Fruit fly (Drosophila melanogaster) whole organism, pupa: ENCODE data around the gene tobi.

Experiments
- CG10348 ChIP-seq: fragments of 200-800 bp; sonication (Bioruptor generic); IDR thresholded peaks from 2 replicates; pipeline ENCODE4 v1.3.6; 2022; ENCODE audit warnings: missing biosample characterization, missing genetic modification characterization
- CG12605 ChIP-seq: fragments of 200-800 bp; sonication (Bioruptor generic); IDR thresholded peaks from 2 replicates; pipeline ENCODE4 v1.3.6; 2022; ENCODE audit warnings: missing biosample characterization, missing genetic modification characterization
- CG13204 ChIP-seq: fragments of 200-800 bp; sonication (Bioruptor generic); optimal IDR thresholded peaks from 2 replicates; lab custom pipeline; 2018; ENCODE audit warnings: missing biosample characterization, mild to moderate bottlenecking, missing genetic modification characterization, moderate library complexity
- CG15710 ChIP-seq: fragments of 200-800 bp; sonication (Bioruptor generic); optimal IDR thresholded peaks from 2 replicates; lab custom pipeline; 2018; ENCODE audit warnings: missing biosample characterization, mild to moderate bottlenecking, missing genetic modification characterization, moderate library complexity
- CG17806 ChIP-seq: fragments of 200-800 bp; sonication (Bioruptor generic); optimal IDR thresholded peaks from 2 replicates; lab custom pipeline; 2018; ENCODE audit warnings: missing biosample characterization, mild to moderate bottlenecking, missing genetic modification characterization, moderate library complexity
- CG32121 ChIP-seq: fragments of 200-800 bp; sonication (Bioruptor generic); IDR thresholded peaks from 2 replicates; pipeline ENCODE4 v1.3.6; 2022; ENCODE audit warnings: missing biosample characterization, missing genetic modification characterization
- CG34367 ChIP-seq: fragments of 200-800 bp; sonication (Bioruptor generic); optimal IDR thresholded peaks from 2 replicates; lab custom pipeline; 2018; ENCODE audit warnings: missing biosample characterization, mild to moderate bottlenecking, missing genetic modification characterization
- CG4496 ChIP-seq: fragments of 200-800 bp; sonication (Bioruptor generic); IDR thresholded peaks from 3 replicates; pipeline ENCODE4 v1.3.6; 2022; ENCODE audit warnings: missing biosample characterization, missing genetic modification characterization
- CG8159 ChIP-seq: fragments of 200-800 bp; sonication (Bioruptor generic); optimal IDR thresholded peaks from 3 replicates; lab custom pipeline; 2018; ENCODE audit warnings: missing biosample characterization, mild to moderate bottlenecking, missing genetic modification characterization, moderate library complexity
- CG8301 ChIP-seq: fragments of 200-800 bp; sonication (Bioruptor generic); optimal IDR thresholded peaks from 2 replicates; lab custom pipeline; 2018; ENCODE audit warnings: missing biosample characterization, mild to moderate bottlenecking, missing genetic modification characterization
- D1 ChIP-seq: fragments of 200-800 bp; sonication (Bioruptor generic); optimal IDR thresholded peaks from 2 replicates; lab custom pipeline; 2018; ENCODE audit warnings: missing biosample characterization, mild to moderate bottlenecking, missing genetic modification characterization, moderate library complexity
- EcR ChIP-seq: fragments of 200-800 bp; sonication (Bioruptor generic); optimal IDR thresholded peaks from 3 replicates; lab custom pipeline; 2019; ENCODE audit warnings: missing biosample characterization, missing genetic modification characterization, mild to moderate bottlenecking, moderate library complexity, missing genetic modification reagents
- Ets98B ChIP-seq: fragments of 200-800 bp; sonication (Bioruptor generic); IDR thresholded peaks from 2 replicates; pipeline ENCODE4 v1.3.6; 2022; ENCODE audit warnings: missing biosample characterization, missing genetic modification characterization
- Pif1B ChIP-seq: fragments of 200-800 bp; sonication (Bioruptor generic); optimal IDR thresholded peaks from 3 replicates; lab custom pipeline; 2016; ENCODE audit warnings: missing biosample characterization, missing genetic modification characterization
- Snoo ChIP-seq: fragments of 200-800 bp; sonication (Bioruptor generic); optimal IDR thresholded peaks from 3 replicates; lab custom pipeline; 2017; ENCODE audit warnings: missing biosample characterization, mild to moderate bottlenecking, missing genetic modification characterization, inconsistent platforms
- fd96Ca ChIP-seq: fragments of 200-800 bp; sonication (Bioruptor generic); IDR thresholded peaks from 3 replicates; pipeline ENCODE4 v1.3.6; 2022; ENCODE audit warnings: missing biosample characterization, missing genetic modification characterization
- gl ChIP-seq: fragments of 200-800 bp; sonication (Bioruptor generic); optimal IDR thresholded peaks from 2 replicates; lab custom pipeline; 2018; ENCODE audit warnings: missing biosample characterization, mild to moderate bottlenecking, missing genetic modification characterization
- rn ChIP-seq: fragments of 200-800 bp; sonication (Bioruptor generic); IDR thresholded peaks from 2 replicates; pipeline ENCODE4 v1.3.6; 2022; ENCODE audit warnings: missing biosample characterization, missing genetic modification characterization

Gene tobi

dm6 chr3R:25300575-25300974 lies 46.1 kb downstream of the tobi start, which contains the start of gene CG13659:
CG13659 (plus strand) TSS chr3R:25300891.
- TF ChIP-seq Pif1B (GFP tag; lab: Kevin White, UChicago), result no peak

dm6 chr3R:25299507-25299964 lies 47.2 kb downstream of the tobi start, which contains the start of gene CG31288:
CG31288 (minus strand) TSS chr3R:25299557.
- TF ChIP-seq CG4496 (no peak), Ets98B (GFP tag; lab: Robert Waterston, UW) (no peak), CG12605 (GFP tag; lab: Robert Waterston, UW) (no peak), CG10348 (GFP tag; lab: Robert Waterston, UW) (no peak), fd96Ca (GFP tag; lab: Robert Waterston, UW) (no peak), CG15710 (tag; lab: Kevin White, UChicago) (no peak), Pif1B (GFP tag; lab: Kevin White, UChicago) (no peak), CG17806 (tag; lab: Kevin White, UChicago) (no peak), CG8301 (no peak), rn (GFP tag; lab: Robert Waterston, UW) (no peak), CG32121 (GFP tag; lab: Robert Waterston, UW) (no peak), CG8159 (tag; lab: Kevin White, UChicago) (no peak), CG13204 (no peak), D1 (no peak), gl (tag; lab: Kevin White, UChicago) (no peak)

DNA sequence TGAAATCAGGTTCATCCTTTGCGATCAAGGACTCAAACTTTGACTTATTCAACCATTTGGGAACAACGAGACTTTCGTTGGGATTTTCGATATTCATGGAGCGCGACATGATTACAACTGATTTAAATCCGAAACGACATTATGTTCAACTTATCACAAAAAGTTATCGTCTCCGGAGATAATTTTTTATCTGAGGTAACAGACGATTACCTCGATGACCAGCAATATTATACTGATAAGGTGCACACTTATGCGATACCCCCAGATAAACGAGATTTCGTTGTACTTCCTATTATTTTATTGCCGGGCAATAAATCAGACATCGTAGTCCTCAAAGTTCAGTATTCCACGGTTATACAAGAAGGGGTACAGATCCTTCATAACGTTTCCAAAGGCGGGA lies 49.0 kb downstream of the tobi start, which contains the start of gene CG31097:
TSS of gene CG31097 (minus strand) at position 101 of the 400 bp plus-strand sequence.
- TF ChIP-seq gl (tag; lab: Kevin White, UChicago) (no peak), Pif1B (GFP tag; lab: Kevin White, UChicago) (no peak)

DNA sequence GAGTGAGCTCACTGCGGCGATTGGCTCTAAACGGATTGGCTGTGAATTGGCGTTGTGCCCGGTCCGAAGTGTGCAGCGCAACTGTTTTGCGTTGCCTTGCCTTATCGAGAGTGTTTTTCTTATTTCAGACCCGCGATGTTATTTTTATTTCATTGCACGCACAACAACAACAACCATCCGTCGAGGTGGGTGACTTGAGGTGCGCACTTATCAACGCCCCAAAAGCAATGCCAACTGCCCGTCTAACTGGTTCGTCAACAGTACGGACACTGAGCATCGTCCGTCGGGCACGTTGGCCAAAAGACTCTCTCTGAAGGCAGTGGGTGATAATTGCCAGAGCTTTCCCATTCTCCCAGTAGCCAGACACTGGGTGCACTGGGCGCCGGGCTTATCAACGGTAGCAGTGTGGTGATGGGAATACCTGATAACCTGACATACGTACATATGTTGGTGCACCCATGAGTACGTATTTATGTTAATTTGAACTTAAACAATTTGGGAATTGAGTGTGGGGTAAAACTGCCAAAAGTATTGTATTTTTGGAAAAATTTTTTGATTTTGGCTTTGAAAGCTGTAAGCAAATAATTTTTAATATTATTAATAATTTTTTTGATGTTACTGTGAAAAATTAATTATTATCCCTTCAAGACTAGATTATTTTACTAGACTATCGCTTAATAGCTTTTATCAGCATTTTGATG lies 51.3 kb downstream of the tobi start, which contains the start of gene CG31102:
TSS of gene CG31102 (minus strand) at position 275 of the 701 bp plus-strand sequence.
- TF ChIP-seq Snoo (no peak), CG4496 (no peak), CG13204 (no peak), CG32121 (GFP tag; lab: Robert Waterston, UW) (peak; percentile 43; the same call in 1 of the 2 replicates), CG34367 (no peak), EcR (GFP tag; lab: Kevin White, UChicago) (peak; percentile 63), fd96Ca (GFP tag; lab: Robert Waterston, UW) (no peak)
